Fruit fly (Drosophila melanogaster) whole organism, pupa: Measurements from ENCODE around the gene Akr1B.

ENCODE experiments used
- CG15710 ChIP-seq: fragments of 200-800 bp; sonication (Bioruptor generic); optimal IDR thresholded peaks from 2 replicates; lab custom pipeline; 2018; ENCODE audit warnings: missing biosample characterization, mild to moderate bottlenecking, missing genetic modification characterization, moderate library complexity
- CG8301 ChIP-seq: fragments of 200-800 bp; sonication (Bioruptor generic); optimal IDR thresholded peaks from 2 replicates; lab custom pipeline; 2018; ENCODE audit warnings: missing biosample characterization, mild to moderate bottlenecking, missing genetic modification characterization
- EcR ChIP-seq: fragments of 200-800 bp; sonication (Bioruptor generic); optimal IDR thresholded peaks from 3 replicates; lab custom pipeline; 2019; ENCODE audit warnings: missing biosample characterization, missing genetic modification characterization, mild to moderate bottlenecking, moderate library complexity, missing genetic modification reagents
- Ets98B ChIP-seq: fragments of 200-800 bp; sonication (Bioruptor generic); IDR thresholded peaks from 2 replicates; pipeline ENCODE4 v1.3.6; 2022; ENCODE audit warnings: missing biosample characterization, missing genetic modification characterization
- rn ChIP-seq: fragments of 200-800 bp; sonication (Bioruptor generic); IDR thresholded peaks from 2 replicates; pipeline ENCODE4 v1.3.6; 2022; ENCODE audit warnings: missing biosample characterization, missing genetic modification characterization

DNA sequence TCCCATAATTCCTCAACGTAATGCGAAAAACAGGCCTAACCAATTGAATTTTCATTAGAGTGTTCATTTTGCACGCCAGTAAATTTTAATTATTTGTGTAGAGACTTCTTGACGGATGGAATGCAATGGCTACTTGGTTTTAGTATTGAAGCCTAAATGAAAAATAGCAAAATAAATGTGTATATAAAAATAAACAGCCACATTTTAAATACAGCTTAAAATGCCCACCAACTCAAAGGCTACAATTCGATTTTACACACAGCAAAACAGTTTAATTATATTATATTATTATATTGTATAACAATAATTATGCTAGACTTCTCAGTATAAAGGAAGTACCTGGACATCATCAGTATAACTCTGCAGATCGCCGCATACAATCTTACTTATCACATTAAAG lies at the start of gene Akr1B:
- TF ChIP-seq CG15710 (tag; lab: Kevin White, UChicago) = no peak
- no peak for TF ChIP-seq rn
- no peak for TF ChIP-seq Ets98B (GFP tag; lab: Robert Waterston, UW)
- no peak for TF ChIP-seq EcR (GFP tag; lab: Kevin White, UChicago)
- TF ChIP-seq CG8301 (tag; lab: Kevin White, UChicago) = no peak
